Worm (Caenorhabditis elegans) whole organism, mixed stage, embryonic: ENCODE data around the gene dsl-5.

Experiments used
- blmp-1 ChIP-seq: fragments of 150-350 bp; optimal IDR thresholded peaks from 2 replicates; lab custom pipeline; 2014; ENCODE audit warnings: missing biosample characterization, missing genetic modification characterization
- ceh-43 ChIP-seq: fragments of 200-800 bp; sonication (Bioruptor generic); optimal IDR thresholded peaks from 2 replicates; lab custom pipeline; 2018; ENCODE audit warnings: mild to moderate bottlenecking, missing genetic modification characterization, moderate library complexity, missing compliant biosample characterization
- ces-1 ChIP-seq: fragments of 150-350 bp; optimal IDR thresholded peaks from 2 replicates; lab custom pipeline; 2014; ENCODE audit warnings: missing biosample characterization, missing genetic modification reagents, missing genetic modification characterization
- elt-3 ChIP-seq: fragments of 150-350 bp; optimal IDR thresholded peaks from 2 replicates; lab custom pipeline; 2014; ENCODE audit warnings: missing biosample characterization, missing genetic modification characterization
- mab-5 ChIP-seq: fragments of 150-350 bp; optimal IDR thresholded peaks from 2 replicates; lab custom pipeline; 2014; ENCODE audit warnings: missing biosample characterization, missing genetic modification characterization
- nhr-12 ChIP-seq: fragments of 150-350 bp; optimal IDR thresholded peaks from 2 replicates; lab custom pipeline; 2014; ENCODE audit warnings: missing biosample characterization, missing genetic modification characterization
- nhr-237 ChIP-seq: fragments of 150-350 bp; optimal IDR thresholded peaks from 2 replicates; lab custom pipeline; 2014; ENCODE audit warnings: missing biosample characterization, missing genetic modification characterization
- nhr-28 ChIP-seq: fragments of 150-350 bp; optimal IDR thresholded peaks from 2 replicates; lab custom pipeline; 2014; ENCODE audit warnings: missing biosample characterization, missing genetic modification characterization
- pha-4 ChIP-seq: fragments of 150-350 bp; optimal IDR thresholded peaks from 2 replicates; lab custom pipeline; 2018; ENCODE audit warnings: missing biosample characterization, missing genetic modification reagents, missing genetic modification characterization
- snpc-4 ChIP-seq: fragments of 150-350 bp; optimal IDR thresholded peaks from 2 replicates; lab custom pipeline; 2014; ENCODE audit warnings: missing biosample characterization, missing genetic modification characterization
- sptf-1 ChIP-seq: sonication (generic microtip); optimal IDR thresholded peaks from 2 replicates; lab custom pipeline; 2017; ENCODE audit warnings: mild to moderate bottlenecking, missing genetic modification characterization, moderate library complexity, missing compliant biosample characterization
- unc-62 ChIP-seq: fragments of 150-350 bp; optimal IDR thresholded peaks from 2 replicates; lab custom pipeline; 2014; ENCODE audit warnings: missing biosample characterization, missing genetic modification reagents, missing genetic modification characterization

ce11 chrIV:11623060-11623459 is 2.3 kb upstream of the dsl-5 start, which contains the start of gene lys-4:
- no peak for TF ChIP-seq nhr-12
- no peak for TF ChIP-seq nhr-28 (tag; lab: Kevin White, UChicago)
- no peak for TF ChIP-seq mab-5 (tag; lab: Kevin White, UChicago)
- TF ChIP-seq blmp-1 (tag; lab: Kevin White, UChicago) = no peak
- TF ChIP-seq unc-62 (GFP tag; lab: Kevin White, UChicago) = no peak
- no peak for TF ChIP-seq snpc-4 (tag; lab: Kevin White, UChicago)
- no peak for TF ChIP-seq ces-1 (GFP tag; lab: Kevin White, UChicago)
- no peak for TF ChIP-seq pha-4 (tag; lab: Kevin White, UChicago)
- TF ChIP-seq sptf-1 (tag; lab: Kevin White, UChicago) = no peak
- no peak for TF ChIP-seq ceh-43 (GFP tag; lab: Kevin White, UChicago)
- TF ChIP-seq elt-3 (tag; lab: Kevin White, UChicago) = no peak
- TF ChIP-seq nhr-237 (tag; lab: Kevin White, UChicago) = no peak
